Fruit fly (Drosophila melanogaster) whole organism: ENCODE results near the gene CG33303.

Experiments used
- Dll ChIP-seq: fragments of >200 bp; optimal IDR thresholded peaks from 2 replicates; lab custom pipeline; 2017
- EcR ChIP-seq, 2 experiments: fragments of >200 bp; optimal IDR thresholded peaks; 2 replicates each; lab custom pipeline; 2017; ENCODE audit warnings: missing biosample characterization in 2 of 2, missing genetic modification characterization in 2 of 2, missing genetic modification reagents in 2 of 2
- usp ChIP-seq: fragments of >200 bp; optimal IDR thresholded peaks from 2 replicates; lab custom pipeline; 2017; ENCODE audit warnings: missing biosample characterization, missing genetic modification characterization, mixed read lengths

DNA sequence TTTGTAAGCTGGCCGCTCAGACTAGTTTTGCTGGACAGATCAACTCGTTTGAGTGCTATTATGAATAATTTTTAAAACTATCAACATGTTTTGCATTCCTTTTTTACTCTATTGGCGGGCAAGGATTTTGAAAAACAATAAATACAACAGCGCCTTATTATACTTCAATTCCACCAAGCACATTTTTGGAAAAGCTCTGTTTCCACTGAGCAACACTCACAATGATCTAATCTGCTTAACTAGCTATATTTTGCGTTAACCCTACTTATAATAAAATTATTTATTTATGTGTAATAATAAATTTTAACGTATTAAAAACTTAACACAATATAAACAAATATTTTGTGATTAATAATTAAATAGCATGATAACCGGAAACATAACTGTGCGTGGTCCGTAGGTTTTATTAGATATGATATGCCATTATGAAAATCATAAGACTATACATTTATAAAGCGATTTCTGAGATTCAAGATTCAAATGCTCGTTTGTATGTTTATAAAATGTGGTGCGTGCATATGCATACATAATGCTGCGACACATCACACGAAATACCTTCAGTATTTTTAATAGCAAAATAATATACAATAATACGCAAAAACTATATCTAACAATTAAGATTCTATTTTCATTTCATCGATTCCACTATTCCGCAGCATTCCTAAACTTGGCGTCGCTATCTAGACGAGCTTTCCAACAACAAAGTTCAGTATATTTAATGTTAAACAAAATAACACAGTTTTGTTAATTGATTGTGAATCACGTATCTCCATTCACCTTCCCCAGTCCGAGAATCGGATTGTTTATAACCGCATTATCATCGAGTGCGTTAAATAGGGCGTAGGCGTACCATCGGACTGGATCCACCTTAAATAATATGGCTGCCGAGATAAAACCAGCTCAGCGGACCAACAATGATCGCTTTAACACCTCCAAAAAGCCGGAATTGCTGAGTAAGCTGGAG, 47.4 kb upstream of the CG33303 start, which contains the start of the genes pie and Wdfy2:
- TF ChIP-seq usp (no peak), Dll (lab: Kevin White, UChicago) (no peak), EcR (GFP tag; optimal IDR thresholded peaks at IDR 0.05; lab: Kevin White, UChicago) (no peak)
